Fruit fly (Drosophila melanogaster) whole organism, wandering third instar larva: ENCODE measurements around the gene Mic26-27.

Source experiments
- Dfd ChIP-seq: fragments of >200 bp; optimal IDR thresholded peaks from 2 replicates; lab custom pipeline; 2017; ENCODE audit warnings: missing biosample characterization, missing genetic modification characterization
- HLH106 ChIP-seq: fragments of 200-800 bp; optimal IDR thresholded peaks from 3 replicates; lab custom pipeline; 2019; ENCODE audit warnings: missing biosample characterization, mild to moderate bottlenecking, missing genetic modification characterization, moderate library complexity
- Hr78 ChIP-seq: fragments of >200 bp; optimal IDR thresholded peaks from 2 replicates; lab custom pipeline; 2017; ENCODE audit warnings: missing biosample characterization, missing genetic modification characterization
- Vsx2 ChIP-seq: fragments of 200-300, 225-300 bp; sonication (Bioruptor generic); optimal IDR thresholded peaks from 2 replicates; lab custom pipeline; 2018; ENCODE audit warnings: missing biosample characterization, missing genetic modification characterization; ENCODE audit not compliant: partially characterized antibody

DNA sequence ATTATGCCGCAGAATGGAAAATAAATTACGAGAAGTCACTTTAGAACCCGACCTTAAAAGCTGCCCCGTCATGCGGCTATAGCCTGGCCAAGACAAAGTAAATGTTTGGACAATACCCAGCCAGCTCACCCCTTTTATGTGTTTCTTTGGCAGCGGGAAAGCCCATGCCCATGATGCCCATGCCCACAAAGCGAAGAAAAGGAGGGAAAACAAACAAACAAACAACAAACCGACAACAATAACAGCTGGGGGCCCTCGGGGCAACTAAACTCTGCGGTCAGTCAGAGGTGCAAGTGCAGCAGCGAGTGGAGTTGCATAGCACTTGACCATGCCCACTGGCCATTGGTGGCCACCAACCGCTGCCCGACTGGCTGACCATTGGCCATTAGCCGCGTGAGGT is 11.0 kb downstream of the Mic26-27 start:
- TF ChIP-seq Hr78 (GFP tag; lab: Kevin White, UChicago) (no peak), Dfd (GFP tag; lab: Kevin White, UChicago) (no peak), HLH106 (tag; lab: Kevin White, UChicago) (no peak), Vsx2 (GFP tag; lab: Kevin White, UChicago) (no peak)
